Fruit fly (Drosophila melanogaster): ENCODE results near the gene gdl-ORF39.

The gdl-ORF39 gene

dm6 chr3L:15532368-15533030, 23.3 kb downstream of the gdl-ORF39 start (continued):
- TF ChIP-seq Atf6 (GFP tag; IDR thresholded peaks at IDR 0.05) (peak; percentile 52; the same call in 1 of the 2 replicates), Asciz (GFP tag; optimal IDR thresholded peaks at IDR 0.05) (peak; percentile 6), kni (GFP tag; optimal IDR thresholded peaks at IDR 0.05) (peak; percentile 27), CG17361 (GFP tag; IDR thresholded peaks at IDR 0.05) (peak; percentile 85; the same call in 2 of the 3 replicates), CG17328 (GFP tag; IDR thresholded peaks at IDR 0.05) (peak; percentile 34; the same call in 1 of the 2 replicates), Ptx1 (GFP tag; IDR thresholded peaks at IDR 0.05) (peak; percentile 71), insv (GFP tag; optimal IDR thresholded peaks at IDR 0.05) (no peak), Med (GFP tag) (peak; percentile 60), CG4424 (GFP tag; optimal IDR thresholded peaks at IDR 0.05) (peak; percentile 63), CG32532 (GFP tag; IDR thresholded peaks at IDR 0.05) (peak; percentile 58), CG2712 (tag; optimal IDR thresholded peaks at IDR 0.05) (peak; percentile 61), pros (GFP tag; optimal IDR thresholded peaks at IDR 0.05) (peak; percentile 61), CG13123 (GFP tag; optimal IDR thresholded peaks at IDR 0.05) (no peak), CG18476 (GFP tag; optimal IDR thresholded peaks at IDR 0.05) (peak; percentile 23), CG3163 (GFP tag; optimal IDR thresholded peaks at IDR 0.05) (peak; percentile 89), CG8924 (tag; optimal IDR thresholded peaks at IDR 0.05) (peak; percentile 17), tio (GFP tag; optimal IDR thresholded peaks at IDR 0.05) (peak; percentile 46), Antp (GFP tag; optimal IDR thresholded peaks at IDR 0.05) (peak; percentile 27), otp (GFP tag; IDR thresholded peaks at IDR 0.05) (0 out of 3 replicates have a peak, but pooled peaks have one; percentile 43), Gug (GFP tag; IDR thresholded peaks at IDR 0.05) (peak; percentile 21; the same call in 1 of the 4 replicates), Abd-B (GFP tag; optimal IDR thresholded peaks at IDR 0.05) (peak; percentile 15), Sox102F (GFP tag; optimal IDR thresholded peaks at IDR 0.05) (peak; percentile 26), CG6254 (GFP tag; optimal IDR thresholded peaks at IDR 0.05) (peak; percentile 25), Hsf (GFP tag; optimal IDR thresholded peaks at IDR 0.05) (peak; percentile 2), CG6689 (GFP tag; IDR thresholded peaks at IDR 0.05) (peak; percentile 34; the same call in 1 of the 2 replicates), fd96Cb (tag; optimal IDR thresholded peaks at IDR 0.05) (peak; percentile 66), CG1024 (GFP tag; IDR thresholded peaks at IDR 0.05) (peak; percentile 29; the same call in 1 of the 2 replicates), pum (GFP tag; optimal IDR thresholded peaks at IDR 0.05) (no peak), Oaz (GFP tag; IDR thresholded peaks at IDR 0.05) (0 out of 2 replicates have a peak, but pooled peaks have one; percentile 15), CG7786 (GFP tag; optimal IDR thresholded peaks at IDR 0.05) (peak; percentile 15), ttk (GFP tag; IDR thresholded peaks at IDR 0.05) (peak; percentile 54), CG10366 (GFP tag; IDR thresholded peaks at IDR 0.05) (peak; percentile 35; the same call in 1 of the 2 replicates), CG3281 (GFP tag; optimal IDR thresholded peaks at IDR 0.05) (peak; percentile 11), B-H2 (GFP tag; optimal IDR thresholded peaks at IDR 0.05) (no peak), CG32772 (GFP tag; IDR thresholded peaks at IDR 0.05) (peak; percentile 55; the same call in 1 of the 2 replicates), dysf (GFP tag; IDR thresholded peaks at IDR 0.05) (peak; percentile 68), Mad (GFP tag; optimal IDR thresholded peaks at IDR 0.05) (no peak), Xbp1 (GFP tag; optimal IDR thresholded peaks at IDR 0.05) (peak; percentile 3), wdn (GFP tag; IDR thresholded peaks at IDR 0.05) (0 out of 2 replicates have a peak, but pooled peaks have one; percentile 5), sens (GFP tag) (peak; percentile 84), CG10267 (tag; optimal IDR thresholded peaks at IDR 0.05) (peak; percentile 46), unpg (GFP tag; optimal IDR thresholded peaks at IDR 0.05) (no peak), sob (GFP tag; IDR thresholded peaks at IDR 0.05) (0 out of 2 replicates have a peak, but pooled peaks have one; percentile 34), CG10959 (GFP tag; IDR thresholded peaks at IDR 0.05) (peak; percentile 24; the same call in 1 of the 2 replicates), CG6175 (GFP tag; IDR thresholded peaks at IDR 0.05) (0 out of 3 replicates have a peak, but pooled peaks have one; percentile 56), CG13287 (GFP tag; IDR thresholded peaks at IDR 0.05; ENCODE audit: partially characterized antibody) (peak; percentile 25; the same call in 1 of the 2 replicates), nom (GFP tag; optimal IDR thresholded peaks at IDR 0.05) (peak; percentile 34), Hand (GFP tag; optimal IDR thresholded peaks at IDR 0.05) (no peak), lab (GFP tag; optimal IDR thresholded peaks at IDR 0.05) (peak; percentile 39)

All from whole organism, embryonic.